Fruit fly (Drosophila melanogaster): ENCODE data around the gene LSm-4.

Gene LSm-4

DNA sequence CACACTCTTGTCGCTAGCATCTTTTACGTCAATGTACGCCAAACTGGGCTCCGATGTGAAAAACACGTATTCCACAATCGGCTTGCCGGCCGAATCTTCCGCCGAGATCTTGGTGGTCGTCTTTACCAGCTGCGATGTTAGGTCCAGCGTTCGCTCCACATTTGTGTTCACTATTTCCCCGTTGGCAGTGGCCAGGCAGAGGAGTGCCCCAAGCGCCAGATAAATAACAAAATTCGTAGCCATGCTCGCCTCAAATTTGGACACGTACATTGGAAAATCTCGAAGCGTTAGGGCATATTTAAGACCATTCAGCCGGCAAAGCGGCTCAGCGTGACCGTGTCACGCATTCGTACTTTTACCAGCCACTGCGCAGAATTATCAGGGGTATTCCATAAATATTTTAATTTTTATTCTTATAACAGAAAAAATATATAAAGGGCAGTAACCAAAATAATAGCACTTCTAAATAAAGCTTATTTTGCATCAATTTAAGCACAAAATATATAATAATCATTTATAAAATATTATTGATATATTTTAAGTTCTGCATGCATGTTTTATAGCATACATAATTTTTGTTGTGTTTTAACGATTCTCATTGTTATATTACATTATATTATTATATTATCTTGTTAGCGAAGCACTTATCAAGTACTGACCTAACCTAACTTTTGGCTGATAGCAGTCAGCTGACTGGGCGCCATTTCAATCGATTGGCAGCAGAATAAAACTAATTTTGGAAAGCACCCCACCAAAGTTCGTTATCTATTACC, 29.4 kb downstream of the LSm-4 start, which contains the start of the genes CG33303 and dpr19 (continued):
- no peak for TF ChIP-seq Sox102F (GFP tag; optimal IDR thresholded peaks at IDR 0.05)
- no peak for TF ChIP-seq Hr78 (GFP tag; optimal IDR thresholded peaks at IDR 0.05)
- TF ChIP-seq z (GFP tag; IDR thresholded peaks at IDR 0.05) = no peak
- peak; percentile 42 for TF ChIP-seq Ada2b (GFP tag; IDR thresholded peaks at IDR 0.05)
- no peak for TF ChIP-seq org-1 (GFP tag; optimal IDR thresholded peaks at IDR 0.05)
- no peak for TF ChIP-seq CG30431 (GFP tag; optimal IDR thresholded peaks at IDR 0.05)
- no peak for TF ChIP-seq Bteb2 (GFP tag; optimal IDR thresholded peaks at IDR 0.05)
- TF ChIP-seq pum (GFP tag; optimal IDR thresholded peaks at IDR 0.05) = no peak
- TF ChIP-seq CG9797 (GFP tag; optimal IDR thresholded peaks at IDR 0.05) = peak; percentile 80
- TF ChIP-seq Blimp-1 (GFP tag; optimal IDR thresholded peaks at IDR 0.05) = no peak
- peak; percentile 70 for TF ChIP-seq CG3281 (GFP tag; optimal IDR thresholded peaks at IDR 0.05)
- no peak for TF ChIP-seq peb (GFP tag; IDR thresholded peaks at IDR 0.05)
- no peak for TF ChIP-seq CG18476 (GFP tag; optimal IDR thresholded peaks at IDR 0.05)
- TF ChIP-seq wdn (GFP tag; IDR thresholded peaks at IDR 0.05) = no peak
- peak; percentile 87; the same call in 2 of the 3 replicates for TF ChIP-seq CG34422 (GFP tag; IDR thresholded peaks at IDR 0.05)
- no peak for TF ChIP-seq CG17568 (GFP tag; optimal IDR thresholded peaks at IDR 0.05)
- no peak for TF ChIP-seq Oaz (GFP tag; IDR thresholded peaks at IDR 0.05)
- TF ChIP-seq vvl (GFP tag; IDR thresholded peaks at IDR 0.05) = peak; percentile 83
- TF ChIP-seq Deaf1 (tag; optimal IDR thresholded peaks at IDR 0.05) = no peak
- TF ChIP-seq nau (GFP tag; optimal IDR thresholded peaks at IDR 0.05) = no peak
- 0 out of 4 replicates have a peak, but pooled peaks have one; percentile 41 for TF ChIP-seq chinmo (GFP tag; IDR thresholded peaks at IDR 0.05; ENCODE audit: partially characterized antibody)
- TF ChIP-seq ap (GFP tag; IDR thresholded peaks at IDR 0.05) = peak; percentile 67
- TF ChIP-seq Adf1 (GFP tag; IDR thresholded peaks at IDR 0.05) = no peak
- peak; percentile 84 for TF ChIP-seq CG17359 (tag; optimal IDR thresholded peaks at IDR 0.05)
- TF ChIP-seq br (optimal IDR thresholded peaks at IDR 0.05) = no peak
- peak; percentile 49 for TF ChIP-seq CG12104 (GFP tag; optimal IDR thresholded peaks at IDR 0.05)
- no peak; the same call in 1 of the 2 replicates for TF ChIP-seq al (GFP tag; IDR thresholded peaks at IDR 0.05)
- no peak for TF ChIP-seq Sin3A (optimal IDR thresholded peaks at IDR 0.05)
- peak; percentile 20; the same call in 1 of the 2 replicates for TF ChIP-seq Taf1 (GFP tag; IDR thresholded peaks at IDR 0.05)
- TF ChIP-seq Abd-B (GFP tag; optimal IDR thresholded peaks at IDR 0.05) = no peak
- peak; percentile 89 for TF ChIP-seq CG18262 (tag; optimal IDR thresholded peaks at IDR 0.05)
- TF ChIP-seq klu (GFP tag; IDR thresholded peaks at IDR 0.05) = no peak
- peak; percentile 51; the same call in 1 of the 3 replicates for TF ChIP-seq CG3726 (GFP tag; IDR thresholded peaks at IDR 0.05)
- peak; percentile 83 for TF ChIP-seq gcm (GFP tag; optimal IDR thresholded peaks at IDR 0.05)
- no peak for TF ChIP-seq CG3065 (GFP tag; optimal IDR thresholded peaks at IDR 0.05)
- TF ChIP-seq CG6791 (GFP tag; IDR thresholded peaks at IDR 0.05; ENCODE audit: partially characterized antibody) = no peak
- no peak for TF ChIP-seq Atf-2 (GFP tag; optimal IDR thresholded peaks at IDR 0.05)
- TF ChIP-seq CTCF (GFP tag; optimal IDR thresholded peaks at IDR 0.05) = peak; percentile 15
- TF ChIP-seq ase (GFP tag; IDR thresholded peaks at IDR 0.05) = no peak
- peak; percentile 74 for TF ChIP-seq caup (GFP tag; optimal IDR thresholded peaks at IDR 0.05; ENCODE audit: severe bottlenecking)
- peak; percentile 38; the same call in 1 of the 2 replicates for TF ChIP-seq HLH3B (GFP tag; IDR thresholded peaks at IDR 0.05)
- TF ChIP-seq Usf (GFP tag; optimal IDR thresholded peaks at IDR 0.05) = no peak
- no peak for TF ChIP-seq Lpt (GFP tag; optimal IDR thresholded peaks at IDR 0.05)
- peak; percentile 33 for TF ChIP-seq CG1529 (GFP tag; optimal IDR thresholded peaks at IDR 0.05)
- no peak for TF ChIP-seq sens (GFP tag)
- TF ChIP-seq Gsc (GFP tag; IDR thresholded peaks at IDR 0.05) = no peak
- TF ChIP-seq hbn (GFP tag; IDR thresholded peaks at IDR 0.05; ENCODE audit: partially characterized antibody) = no peak
- TF ChIP-seq CG3838 (GFP tag; optimal IDR thresholded peaks at IDR 0.05) = no peak
- TF ChIP-seq CG7372 (GFP tag; IDR thresholded peaks at IDR 0.05) = peak; percentile 53
- TF ChIP-seq vnd (GFP tag; IDR thresholded peaks at IDR 0.05; ENCODE audit: partially characterized antibody) = no peak
- no peak for TF ChIP-seq repo (GFP tag; optimal IDR thresholded peaks at IDR 0.05)

Data from whole organism, embryonic.